Worm (Caenorhabditis elegans): ENCODE results near the gene rpa-1.
A peak's percentile ranks its signal among the peaks of the same experiment; 100 is the strongest.

Gene rpa-1

DNA sequence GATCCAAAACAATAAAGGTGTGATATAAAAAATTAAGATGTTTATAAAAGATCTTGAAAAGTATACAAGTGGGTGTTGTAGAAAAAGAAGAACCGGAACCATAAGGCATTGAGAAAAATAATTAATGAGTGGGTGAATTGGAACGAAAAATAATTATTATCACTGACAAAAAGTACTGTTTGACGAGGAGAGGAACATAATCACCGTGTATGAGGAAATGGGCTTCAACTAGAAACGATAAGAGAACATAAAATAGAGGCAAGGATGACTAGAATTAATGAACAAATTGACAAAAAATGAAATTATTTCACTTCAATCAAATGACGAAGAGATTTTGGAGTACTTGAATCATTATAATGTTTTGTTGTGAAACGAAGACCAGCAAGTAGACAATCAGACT is 46.2 kb upstream of the rpa-1 start:
- TF ChIP-seq ztf-11 (tag; optimal IDR thresholded peaks at IDR 0.05), result no peak
- no peak for TF ChIP-seq lsy-2 (tag; optimal IDR thresholded peaks at IDR 0.05)
- no peak for TF ChIP-seq unc-120 (tag; optimal IDR thresholded peaks at IDR 0.05; ENCODE audit: poor library complexity, severe bottlenecking)
- no peak for TF ChIP-seq unc-62 (GFP tag; optimal IDR thresholded peaks at IDR 0.05)

DNA sequence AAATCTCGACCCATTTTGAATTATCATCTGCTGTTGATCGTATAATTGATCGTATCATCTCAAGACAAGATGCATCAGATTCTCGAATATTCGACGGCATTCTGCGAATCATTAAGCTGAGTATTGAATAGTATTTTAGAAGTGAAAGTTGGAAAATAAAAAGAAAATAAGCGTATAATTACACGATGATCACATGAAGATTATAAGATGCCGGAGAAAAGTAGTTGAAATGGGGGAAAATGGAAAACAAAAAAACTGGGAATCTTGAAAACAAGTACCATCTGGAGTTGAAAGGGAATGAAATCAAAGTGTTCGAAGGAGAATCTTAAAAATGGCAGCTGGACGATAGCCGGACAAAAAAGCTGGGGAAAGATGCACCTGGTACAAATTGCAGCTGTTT is 44.0 kb upstream of the rpa-1 start, which contains the start of gene R07G3.8:
TSS of gene R07G3.8 (minus strand) at position 101 of the 400 bp plus-strand sequence.
- TF ChIP-seq hlh-1 (tag; optimal IDR thresholded peaks at IDR 0.05) (no peak), mab-5 (tag; optimal IDR thresholded peaks at IDR 0.05) (no peak), unc-120 (tag; optimal IDR thresholded peaks at IDR 0.05; ENCODE audit: poor library complexity, severe bottlenecking) (no peak), blmp-1 (tag; optimal IDR thresholded peaks at IDR 0.05) (no peak), mls-2 (tag; optimal IDR thresholded peaks at IDR 0.05) (no peak), bed-3 (GFP tag; optimal IDR thresholded peaks at IDR 0.05) (no peak), ceh-43 (GFP tag; optimal IDR thresholded peaks at IDR 0.05) (no peak), ces-1 (GFP tag; optimal IDR thresholded peaks at IDR 0.05) (no peak), ztf-11 (tag; optimal IDR thresholded peaks at IDR 0.05) (no peak), ceh-83 (GFP tag; optimal IDR thresholded peaks at IDR 0.05) (no peak), unc-39 (tag; optimal IDR thresholded peaks at IDR 0.05) (no peak), nhr-28 (tag; optimal IDR thresholded peaks at IDR 0.05) (no peak), lin-32 (GFP tag; optimal IDR thresholded peaks at IDR 0.05) (no peak), unc-62 (GFP tag; optimal IDR thresholded peaks at IDR 0.05) (no peak), sem-2 (GFP tag; optimal IDR thresholded peaks at IDR 0.05) (no peak)

DNA sequence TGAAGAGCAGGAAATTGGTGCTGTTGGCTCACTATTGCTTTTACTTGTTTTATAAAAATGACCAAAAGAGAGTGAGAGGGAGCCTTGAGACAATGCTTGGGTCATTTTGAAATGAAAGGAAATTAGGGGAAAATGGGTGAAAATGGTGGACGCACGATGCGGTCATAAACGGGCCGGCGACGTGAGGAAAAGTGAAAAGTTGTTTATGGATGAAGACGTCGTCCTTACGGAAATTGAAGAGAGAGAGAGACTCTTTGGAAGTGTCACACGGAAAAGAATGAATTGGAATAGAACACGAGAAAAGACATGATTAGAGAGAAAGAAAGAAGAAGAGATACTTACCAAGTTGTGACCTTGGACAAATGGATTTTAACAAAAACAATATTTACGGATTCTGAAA is 42.9 kb upstream of the rpa-1 start:
- TF ChIP-seq blmp-1 (tag; optimal IDR thresholded peaks at IDR 0.05) (peak; percentile 81), drap-1 (GFP tag; optimal IDR thresholded peaks at IDR 0.05) (no peak), mep-1 (tag; optimal IDR thresholded peaks at IDR 0.05) (no peak), ztf-11 (tag; optimal IDR thresholded peaks at IDR 0.05) (no peak)

DNA sequence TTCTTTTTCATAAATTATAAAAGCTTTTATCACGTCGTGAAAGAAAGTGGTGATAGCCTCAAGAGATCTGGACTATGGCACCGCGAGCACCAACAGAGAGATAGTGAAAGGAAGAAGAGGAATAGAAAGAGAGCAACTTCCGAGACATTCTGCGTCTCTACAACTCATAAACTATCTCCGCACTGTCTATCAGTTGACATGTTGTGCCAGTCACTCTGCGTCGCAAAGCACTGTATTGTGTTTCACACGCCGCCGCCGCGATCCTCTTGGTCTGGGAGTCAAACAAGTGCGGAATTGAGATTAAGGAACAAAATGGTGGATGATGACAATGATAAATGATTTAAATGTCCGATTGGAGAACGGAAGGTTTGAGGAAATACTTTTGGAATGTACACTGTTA is 40.9 kb upstream of the rpa-1 start:
- peak; percentile 24 for TF ChIP-seq unc-62 (GFP tag; optimal IDR thresholded peaks at IDR 0.05)
- no peak for TF ChIP-seq nhr-76 (tag; optimal IDR thresholded peaks at IDR 0.05)
- TF ChIP-seq pha-4 (tag; optimal IDR thresholded peaks at IDR 0.05), result peak; percentile 72

- TF ChIP-seq mls-2 (tag; optimal IDR thresholded peaks at IDR 0.05) (peak; percentile 2), hlh-1 (tag; optimal IDR thresholded peaks at IDR 0.05) (peak; percentile 9), flh-1 (GFP tag; optimal IDR thresholded peaks at IDR 0.05) (no peak), ham-2 (GFP tag; optimal IDR thresholded peaks at IDR 0.05) (peak; percentile 33), lin-32 (GFP tag; optimal IDR thresholded peaks at IDR 0.05) (peak; percentile 39)
Observed at ce11 chrII:7624272-7624671, 40.1 kb upstream of the rpa-1 start.

DNA sequence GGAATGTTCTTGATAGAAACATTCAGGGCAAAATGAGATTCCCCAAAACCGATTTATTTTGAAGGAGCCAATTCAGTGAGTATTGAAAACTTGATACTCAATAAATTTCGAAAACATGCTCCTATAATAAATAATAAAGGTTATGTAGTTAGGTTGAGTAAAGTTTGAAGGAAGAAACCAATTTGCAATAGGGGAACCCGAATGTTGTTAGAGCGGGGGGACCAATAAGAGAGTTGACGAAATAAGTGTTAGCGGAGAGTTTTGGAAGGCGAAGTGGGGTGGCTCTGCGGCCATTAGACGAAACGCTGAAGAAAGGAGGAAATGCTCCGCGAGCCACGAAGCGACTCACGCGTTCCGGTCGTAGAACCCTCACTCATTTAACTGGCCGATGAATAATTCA is 39.4 kb upstream of the rpa-1 start:
- TF ChIP-seq ces-1 (GFP tag; optimal IDR thresholded peaks at IDR 0.05), result peak; percentile 89
- TF ChIP-seq unc-39 (tag; optimal IDR thresholded peaks at IDR 0.05), result no peak

DNA sequence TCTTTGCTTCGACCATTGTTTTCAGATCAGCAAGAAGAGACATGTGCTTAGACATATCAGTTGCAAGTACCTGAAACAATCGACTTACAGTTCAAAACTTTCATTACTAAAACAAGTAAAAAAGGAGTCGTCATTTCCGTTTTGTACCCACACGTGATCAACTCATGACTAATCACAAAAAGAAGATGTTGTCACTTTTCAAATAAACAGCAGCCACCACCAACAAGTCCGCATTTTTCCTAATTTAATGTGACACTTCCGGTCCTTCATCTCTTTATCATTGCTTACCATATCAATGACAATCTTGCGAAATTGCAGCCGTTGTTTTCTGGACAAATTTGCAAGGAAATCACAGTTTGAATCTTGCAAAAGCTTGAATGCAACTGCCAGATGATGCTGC is 35.7 kb upstream of the rpa-1 start:
- no peak for TF ChIP-seq sem-2 (GFP tag; optimal IDR thresholded peaks at IDR 0.05)
- TF ChIP-seq ceh-43 (GFP tag; optimal IDR thresholded peaks at IDR 0.05), result no peak
- TF ChIP-seq lin-32 (GFP tag; optimal IDR thresholded peaks at IDR 0.05), result no peak

ce11 chrII:7630052-7630451 is 34.3 kb upstream of the rpa-1 start:
- TF ChIP-seq snpc-4 (tag; optimal IDR thresholded peaks at IDR 0.05) (no peak), nhr-237 (tag; optimal IDR thresholded peaks at IDR 0.05) (no peak)

ce11 chrII:7631171-7631570 is 33.2 kb upstream of the rpa-1 start:
- no peak for TF ChIP-seq bed-3 (GFP tag; optimal IDR thresholded peaks at IDR 0.05)
- TF ChIP-seq nhr-237 (tag; optimal IDR thresholded peaks at IDR 0.05), result peak; percentile 35
- TF ChIP-seq elt-1 (tag; optimal IDR thresholded peaks at IDR 0.05; ENCODE audit: borderline replicate concordance, insufficient read depth), result peak; percentile 40
- peak; percentile 95 for TF ChIP-seq ham-2 (GFP tag; optimal IDR thresholded peaks at IDR 0.05)
- TF ChIP-seq ztf-11 (tag; optimal IDR thresholded peaks at IDR 0.05), result no peak
- peak; percentile 39 for TF ChIP-seq unc-62 (GFP tag; optimal IDR thresholded peaks at IDR 0.05)
- peak; percentile 53 for TF ChIP-seq elt-3 (tag; optimal IDR thresholded peaks at IDR 0.05)
- TF ChIP-seq hlh-1 (tag; optimal IDR thresholded peaks at IDR 0.05), result no peak
- peak; percentile 40 for TF ChIP-seq blmp-1 (tag; optimal IDR thresholded peaks at IDR 0.05)

Measured in whole organism, mixed stage, embryonic.